Fruit fly (Drosophila melanogaster) whole organism, embryonic: ENCODE measurements around the gene CG3032.

Source experiments
- Bdp1 ChIP-seq: fragments of 200-800 bp; sonication (Bioruptor generic); optimal IDR thresholded peaks from 3 replicates; lab custom pipeline; 2016; ENCODE audit warnings: missing biosample characterization, missing genetic modification characterization
- Bteb2 ChIP-seq: fragments of 200-800 bp; sonication (Bioruptor generic); optimal IDR thresholded peaks from 2 replicates; lab custom pipeline; 2016; ENCODE audit warnings: missing biosample characterization, missing genetic modification characterization
- CG10147 ChIP-seq: fragments of 200-800 bp; sonication (Bioruptor generic); optimal IDR thresholded peaks from 2 replicates; lab custom pipeline; 2019; ENCODE audit warnings: missing biosample characterization, mild to moderate bottlenecking, missing genetic modification characterization, moderate library complexity
- CG12219 ChIP-seq: fragments of 200-800 bp; sonication (Bioruptor generic); optimal IDR thresholded peaks from 3 replicates; lab custom pipeline; 2018; ENCODE audit warnings: missing biosample characterization, mild to moderate bottlenecking, missing genetic modification characterization
- CG12299 ChIP-seq: fragments of 200-800 bp; sonication (Bioruptor generic); optimal IDR thresholded peaks from 2 replicates; lab custom pipeline; 2018; ENCODE audit warnings: missing biosample characterization, mild to moderate bottlenecking, missing genetic modification characterization
- CG14965 ChIP-seq: fragments of 200-800 bp; sonication (Bioruptor generic); optimal IDR thresholded peaks from 2 replicates; lab custom pipeline; 2016; ENCODE audit warnings: missing biosample characterization, missing genetic modification characterization, borderline replicate concordance
- CG16779 ChIP-seq: fragments of 200-800 bp; sonication (Bioruptor generic); IDR thresholded peaks from 2 replicates; pipeline ENCODE4 v1.3.6; 2022; ENCODE audit warnings: missing biosample characterization, missing genetic modification characterization
- CG17385 ChIP-seq: fragments of 200-800 bp; sonication (Bioruptor generic); optimal IDR thresholded peaks from 3 replicates; lab custom pipeline; 2018; ENCODE audit warnings: missing biosample characterization, mild to moderate bottlenecking, missing genetic modification characterization
- CG17612 ChIP-seq: fragments of 200-800 bp; sonication (Bioruptor generic); IDR thresholded peaks from 2 replicates; pipeline ENCODE4 v1.3.6; 2022; ENCODE audit warnings: missing biosample characterization, missing genetic modification characterization
- CG18011 ChIP-seq: fragments of 200-800 bp; sonication (Bioruptor generic); optimal IDR thresholded peaks from 2 replicates; lab custom pipeline; 2017; ENCODE audit warnings: missing biosample characterization, missing genetic modification characterization, mild to moderate bottlenecking, moderate library complexity, missing genotype
- CG30403 ChIP-seq: fragments of 200-800 bp; sonication (Bioruptor generic); optimal IDR thresholded peaks from 3 replicates; lab custom pipeline; 2016; ENCODE audit warnings: missing biosample characterization, missing genetic modification characterization
- CG31388 ChIP-seq: fragments of 200-800 bp; sonication (Bioruptor generic); optimal IDR thresholded peaks from 2 replicates; lab custom pipeline; 2016; ENCODE audit warnings: missing biosample characterization, missing genetic modification characterization
- CG4360 ChIP-seq: fragments of 200-800 bp; sonication (Bioruptor generic); IDR thresholded peaks from 2 replicates; pipeline ENCODE4 v1.3.6; 2022; ENCODE audit warnings: missing biosample characterization, missing genetic modification characterization
- CG43689 ChIP-seq: fragments of 200-800 bp; sonication (Bioruptor generic); IDR thresholded peaks from 2 replicates; pipeline ENCODE4 v1.3.6; 2022; ENCODE audit warnings: missing biosample characterization, missing genetic modification characterization
- CG6272 ChIP-seq: fragments of 200-800 bp; sonication (Bioruptor generic); IDR thresholded peaks from 2 replicates; pipeline ENCODE4 v1.3.6; 2022; ENCODE audit warnings: missing biosample characterization, missing genetic modification characterization
- CG8924 ChIP-seq: fragments of 200-800 bp; optimal IDR thresholded peaks from 3 replicates; lab custom pipeline; 2019; ENCODE audit warnings: missing biosample characterization, mild to moderate bottlenecking, missing genetic modification characterization, moderate library complexity
- CG8944 ChIP-seq: fragments of 200-800 bp; sonication (Bioruptor generic); optimal IDR thresholded peaks from 3 replicates; lab custom pipeline; 2016; ENCODE audit warnings: missing biosample characterization, missing genetic modification characterization
- CG9817 ChIP-seq: fragments of 200-800 bp; sonication (Bioruptor generic); optimal IDR thresholded peaks from 2 replicates; lab custom pipeline; 2018; ENCODE audit warnings: missing biosample characterization, mild to moderate bottlenecking, missing genetic modification characterization, moderate library complexity
- CTCF ChIP-seq: fragments of 200-800 bp; sonication (Bioruptor generic); optimal IDR thresholded peaks from 2 replicates; lab custom pipeline; 2017; ENCODE audit warnings: missing biosample characterization, mild to moderate bottlenecking, missing genetic modification characterization, moderate library complexity
- CrebB ChIP-seq: fragments of 200-800 bp; sonication (Bioruptor generic); optimal IDR thresholded peaks from 3 replicates; lab custom pipeline; 2018; ENCODE audit warnings: missing biosample characterization, mild to moderate bottlenecking, missing genetic modification characterization
- D19A ChIP-seq: fragments of 200-800 bp; optimal IDR thresholded peaks from 3 replicates; lab custom pipeline; 2019; ENCODE audit warnings: missing biosample characterization, mild to moderate bottlenecking, missing genetic modification characterization, moderate library complexity
- Dfd ChIP-seq, 2 experiments: fragments of >200 bp; optimal IDR thresholded peaks; 2 replicates each; lab custom pipeline; 2017; ENCODE audit warnings: missing biosample characterization in 2 of 2, missing genetic modification characterization in 2 of 2
- E2f1 ChIP-seq: fragments of 200-800 bp; sonication (Bioruptor generic); IDR thresholded peaks from 2 replicates; pipeline ENCODE4 v1.3.6; 2022; ENCODE audit warnings: missing biosample characterization, missing genetic modification characterization
- Gug ChIP-seq: fragments of 200-800 bp; sonication (Bioruptor generic); IDR thresholded peaks from 4 replicates; pipeline ENCODE4 v1.3.6; 2022; ENCODE audit warnings: missing biosample characterization, missing genetic modification characterization
- HLHmδ ChIP-seq: fragments of 200-800 bp; sonication (Bioruptor generic); optimal IDR thresholded peaks from 2 replicates; lab custom pipeline; 2018; ENCODE audit warnings: missing biosample characterization, mild to moderate bottlenecking, missing genetic modification characterization, moderate library complexity
- Hey ChIP-seq: fragments of 200-800 bp; sonication (Bioruptor generic); optimal IDR thresholded peaks from 3 replicates; lab custom pipeline; 2018; ENCODE audit warnings: missing biosample characterization, mild to moderate bottlenecking, missing genetic modification characterization
- Lim3 ChIP-seq: fragments of 200-800 bp; sonication (Bioruptor generic); IDR thresholded peaks from 2 replicates; pipeline ENCODE4 v1.3.6; 2022; ENCODE audit warnings: missing biosample characterization, missing genetic modification characterization
- MTF-1 ChIP-seq: fragments of 200-800 bp; sonication (Bioruptor generic); optimal IDR thresholded peaks from 2 replicates; lab custom pipeline; 2018; ENCODE audit warnings: missing biosample characterization, mild to moderate bottlenecking, missing genetic modification characterization, borderline replicate concordance
- Spps ChIP-seq: fragments of 200-800 bp; sonication (Bioruptor generic); optimal IDR thresholded peaks from 2 replicates; lab custom pipeline; 2018; ENCODE audit warnings: missing biosample characterization, mild to moderate bottlenecking, missing genetic modification characterization
- al ChIP-seq: fragments of 200-800 bp; sonication (Bioruptor generic); IDR thresholded peaks from 2 replicates; pipeline ENCODE4 v1.3.6; 2022; ENCODE audit warnings: missing biosample characterization, missing genetic modification characterization
- amos ChIP-seq: fragments of 200-800 bp; sonication (Bioruptor generic); IDR thresholded peaks from 2 replicates; pipeline ENCODE4 v1.3.6; 2022; ENCODE audit warnings: missing biosample characterization, missing genetic modification characterization; ENCODE audit not compliant: partially characterized antibody
- br ChIP-seq: fragments of >200 bp; optimal IDR thresholded peaks from 2 replicates; lab custom pipeline; 2017
- btn ChIP-seq: fragments of 200-800 bp; sonication (Bioruptor generic); optimal IDR thresholded peaks from 2 replicates; lab custom pipeline; 2016; ENCODE audit warnings: missing biosample characterization, missing genetic modification characterization
- cg ChIP-seq: fragments of 200-800 bp; sonication (Bioruptor generic); optimal IDR thresholded peaks from 3 replicates; lab custom pipeline; 2019; ENCODE audit warnings: missing biosample characterization, mild to moderate bottlenecking, missing genetic modification characterization, moderate library complexity
- cwo ChIP-seq: fragments of 200-800 bp; sonication (Bioruptor generic); optimal IDR thresholded peaks from 3 replicates; lab custom pipeline; 2017; ENCODE audit warnings: missing biosample characterization, missing genetic modification characterization, mild to moderate bottlenecking, moderate library complexity, missing genetic modification reagents
- dmrt99B ChIP-seq: fragments of 200-800 bp; sonication (Bioruptor generic); optimal IDR thresholded peaks from 2 replicates; lab custom pipeline; 2018; ENCODE audit warnings: missing biosample characterization, mild to moderate bottlenecking, missing genetic modification characterization, moderate library complexity
- esg ChIP-seq: fragments of 200-800 bp; sonication (Bioruptor generic); conservative IDR thresholded peaks from 2 replicates; pipeline ENCODE4 v1.3.6; 2022; ENCODE audit warnings: missing biosample characterization, missing genetic modification characterization
- ewg ChIP-seq: fragments of 200-800 bp; sonication (Bioruptor generic); optimal IDR thresholded peaks from 3 replicates; lab custom pipeline; 2017; ENCODE audit warnings: mild to moderate bottlenecking, missing biosample characterization, missing genetic modification reagents, missing genetic modification characterization
- grau ChIP-seq: fragments of 200-800 bp; optimal IDR thresholded peaks from 3 replicates; lab custom pipeline; 2019; ENCODE audit warnings: missing biosample characterization, mild to moderate bottlenecking, missing genetic modification characterization, moderate library complexity
- lola ChIP-seq, 3 experiments: fragments of >200 bp in 2 of 3; fragments of 200-800 bp in 1 of 3; sonication (Bioruptor generic) in 1 of 3; optimal IDR thresholded peaks; 2 replicates each; lab custom pipeline; 2017 to 2019; ENCODE audit warnings: missing biosample characterization in 3 of 3, missing genetic modification characterization in 3 of 3, mild to moderate bottlenecking in 1 of 3, moderate library complexity in 1 of 3
- onecut ChIP-seq: fragments of 200-800 bp; sonication (Bioruptor generic); IDR thresholded peaks from 2 replicates; pipeline ENCODE4 v1.3.6; 2022; ENCODE audit warnings: missing biosample characterization, missing genetic modification characterization
- org-1 ChIP-seq: fragments of 200-800 bp; sonication (Bioruptor generic); optimal IDR thresholded peaks from 2 replicates; lab custom pipeline; 2017; ENCODE audit warnings: missing biosample characterization, missing genetic modification characterization
- pho ChIP-seq: fragments of 200-800 bp; sonication (Bioruptor generic); optimal IDR thresholded peaks from 2 replicates; lab custom pipeline; 2016; ENCODE audit warnings: missing biosample characterization, missing genetic modification characterization
- pita ChIP-seq: fragments of 200-800 bp; sonication (Bioruptor generic); optimal IDR thresholded peaks from 2 replicates; lab custom pipeline; 2017; ENCODE audit warnings: missing biosample characterization, mild to moderate bottlenecking, missing genetic modification characterization
- sc ChIP-seq, 3 experiments: fragments of >200 bp in 2 of 3; fragments of 200-800 bp in 1 of 3; sonication (Bioruptor generic) in 1 of 3; optimal IDR thresholded peaks; 2 replicates in 2 of 3; 3 replicates in 1 of 3; lab custom pipeline; 2017; ENCODE audit warnings: mild to moderate bottlenecking in 1 of 3, missing biosample characterization in 1 of 3, missing genetic modification characterization in 1 of 3, missing genetic modification reagents in 1 of 3
- slp2 ChIP-seq: fragments of 200-800 bp; sonication (Bioruptor generic); optimal IDR thresholded peaks from 2 replicates; lab custom pipeline; 2016; ENCODE audit warnings: missing biosample characterization, missing genetic modification characterization
- sr ChIP-seq: fragments of 200-800 bp; sonication (Bioruptor generic); IDR thresholded peaks from 3 replicates; pipeline ENCODE4 v1.3.6; 2022; ENCODE audit warnings: missing biosample characterization, missing genetic modification characterization
- unc-4 ChIP-seq: fragments of 200-800 bp; sonication (Bioruptor generic); IDR thresholded peaks from 2 replicates; pipeline ENCODE4 v1.3.6; 2022; ENCODE audit warnings: missing biosample characterization, missing genetic modification characterization; ENCODE audit not compliant: partially characterized antibody
- vnd ChIP-seq: fragments of 200-800 bp; sonication (Bioruptor generic); IDR thresholded peaks from 3 replicates; pipeline ENCODE4 v1.3.6; 2022; ENCODE audit warnings: missing biosample characterization, missing genetic modification characterization; ENCODE audit not compliant: partially characterized antibody
- wek ChIP-seq: fragments of 200-800 bp; sonication (Bioruptor generic); optimal IDR thresholded peaks from 3 replicates; lab custom pipeline; 2018; ENCODE audit warnings: missing biosample characterization, mild to moderate bottlenecking, missing genetic modification characterization, moderate library complexity

Gene CG3032

dm6 chrX:7014931-7015428, 1.3 kb upstream of the CG3032 start:
- TF ChIP-seq btn, result no peak
- TF ChIP-seq CG17612, result no peak; the same call in 1 of the 2 replicates
- no peak for TF ChIP-seq HLHmδ
- no peak for TF ChIP-seq CrebB
- no peak for TF ChIP-seq Dfd (GFP tag; optimal IDR thresholded peaks at IDR 0.05; lab: Kevin White, UChicago)
- 0 out of 2 replicates have a peak, but pooled peaks have one; percentile 7 for TF ChIP-seq CG43689 (GFP tag; lab: Robert Waterston, UW)
- TF ChIP-seq sr (GFP tag; lab: Robert Waterston, UW), result 0 out of 3 replicates have a peak, but pooled peaks have one; percentile 18
- no peak for TF ChIP-seq lola (GFP tag; optimal IDR thresholded peaks at IDR 0.05; lab: Kevin White, UChicago)
- TF ChIP-seq unc-4 (GFP tag; lab: Robert Waterston, UW), result peak; percentile 71
- TF ChIP-seq pho (GFP tag; lab: Kevin White, UChicago), result peak; percentile 6
- peak; percentile 80 for TF ChIP-seq amos (GFP tag; lab: Robert Waterston, UW)
- no peak for TF ChIP-seq CG16779
- TF ChIP-seq Bdp1 (GFP tag; lab: Kevin White, UChicago), result no peak
- no peak for TF ChIP-seq CG18011
- TF ChIP-seq sc (optimal IDR thresholded peaks at IDR 0.05; lab: Kevin White, UChicago), result no peak
- TF ChIP-seq sc (GFP tag; optimal IDR thresholded peaks at IDR 0.05; lab: Kevin White, UChicago), result no peak
- peak; percentile 15; the same call in 1 of the 2 replicates for TF ChIP-seq al (GFP tag; lab: Robert Waterston, UW)
- no peak for TF ChIP-seq MTF-1 (GFP tag; lab: Kevin White, UChicago)
- TF ChIP-seq vnd (GFP tag; lab: Robert Waterston, UW), result no peak
- no peak for TF ChIP-seq org-1 (GFP tag; lab: Kevin White, UChicago)
- no peak for TF ChIP-seq CG8944
- peak; percentile 5 for TF ChIP-seq CG17385 (GFP tag; lab: Kevin White, UChicago)
- peak; percentile 15 for TF ChIP-seq CG12299 (tag; lab: Kevin White, UChicago)
- TF ChIP-seq ewg, result no peak
- TF ChIP-seq Spps (tag; lab: Kevin White, UChicago), result no peak
- TF ChIP-seq E2f1 (GFP tag; lab: Robert Waterston, UW), result peak; percentile 15; the same call in 1 of the 2 replicates
- TF ChIP-seq cwo (GFP tag; lab: Kevin White, UChicago), result peak; percentile 17
- peak; percentile 96 for TF ChIP-seq CTCF (GFP tag; lab: Kevin White, UChicago)
- TF ChIP-seq Bteb2, result no peak
- peak; percentile 52 for TF ChIP-seq CG30403
- TF ChIP-seq Gug (GFP tag; lab: Robert Waterston, UW), result peak; percentile 39; the same call in 1 of the 4 replicates
- TF ChIP-seq pita, result peak; percentile 18
- TF ChIP-seq slp2 (GFP tag; lab: Kevin White, UChicago), result no peak
- no peak for TF ChIP-seq cg (GFP tag; lab: Kevin White, UChicago)
- TF ChIP-seq CG10147, result no peak
- TF ChIP-seq CG6272, result peak; percentile 31; the same call in 1 of the 2 replicates
- peak; percentile 16 for TF ChIP-seq CG8924 (tag; lab: Kevin White, UChicago)
- TF ChIP-seq Lim3 (GFP tag; lab: Robert Waterston, UW), result no peak
- TF ChIP-seq onecut (GFP tag; lab: Robert Waterston, UW), result peak; percentile 60
- TF ChIP-seq grau (tag; lab: Kevin White, UChicago), result peak; percentile 40
- no peak for TF ChIP-seq CG31388
- no peak for TF ChIP-seq CG12219
- no peak for TF ChIP-seq wek (GFP tag; lab: Kevin White, UChicago)
- TF ChIP-seq dmrt99B (tag; lab: Kevin White, UChicago), result peak; percentile 61
- TF ChIP-seq CG14965, result no peak
- no peak for TF ChIP-seq CG4360 (GFP tag; lab: Robert Waterston, UW)
- peak; percentile 55 for TF ChIP-seq esg (GFP tag; lab: Robert Waterston, UW)
- TF ChIP-seq br (lab: Kevin White, UChicago), result no peak
- no peak for TF ChIP-seq Hey (tag; lab: Kevin White, UChicago)
- TF ChIP-seq D19A (tag; lab: Kevin White, UChicago), result peak; percentile 9
- TF ChIP-seq CG9817 (tag; lab: Kevin White, UChicago), result peak; percentile 26
